Worm (Caenorhabditis elegans) whole organism, young adult: ENCODE data around the gene F44F4.3.

Experiments
- Y56A3A.18 ChIP-seq: fragments of 200-800 bp; sonication (Bioruptor generic); IDR thresholded peaks from 2 replicates; pipeline ENCODE4 v1.3.6; 2022; ENCODE audit warnings: missing genetic modification reagents, missing genetic modification characterization, missing compliant biosample characterization
- nhr-90 ChIP-seq: sonication (generic microtip); optimal IDR thresholded peaks from 2 replicates; lab custom pipeline; 2016; ENCODE audit warnings: missing genotype, mild to moderate bottlenecking, missing genetic modification characterization, missing compliant biosample characterization
- rec-8 ChIP-seq, 2 experiments: sonication (generic microtip); optimal IDR thresholded peaks; 2 replicates each; lab custom pipeline; 2016; ENCODE audit warnings: mild to moderate bottlenecking in 2 of 2, missing genetic modification characterization in 2 of 2, missing genetic modification reagents in 2 of 2, missing genotype in 2 of 2, missing biosample characterization in 1 of 2, missing compliant biosample characterization in 1 of 2, moderate library complexity in 1 of 2

- TF ChIP-seq nhr-90 (tag; lab: Kevin White, UChicago) (no peak), rec-8 (tag; optimal IDR thresholded peaks at IDR 0.05; lab: Kevin White, UChicago) (no peak), Y56A3A.18 (no peak)
Observed at ce11 chrII:10867219-10867618, 18.5 kb downstream of the F44F4.3 start.
